Worm (Caenorhabditis elegans): ENCODE results near the gene ahsa-1.
"Not testable (repeated sequence)": the region's sequence is repeated elsewhere in the genome, so short reads cannot be mapped to it uniquely, and the experiment has no call there.

ahsa-1 gene

ce11 chrV:15060595-15060994, 24.6 kb downstream of the ahsa-1 start:
- TF ChIP-seq unc-62 (GFP tag; optimal IDR thresholded peaks at IDR 0.05), result no peak

DNA sequence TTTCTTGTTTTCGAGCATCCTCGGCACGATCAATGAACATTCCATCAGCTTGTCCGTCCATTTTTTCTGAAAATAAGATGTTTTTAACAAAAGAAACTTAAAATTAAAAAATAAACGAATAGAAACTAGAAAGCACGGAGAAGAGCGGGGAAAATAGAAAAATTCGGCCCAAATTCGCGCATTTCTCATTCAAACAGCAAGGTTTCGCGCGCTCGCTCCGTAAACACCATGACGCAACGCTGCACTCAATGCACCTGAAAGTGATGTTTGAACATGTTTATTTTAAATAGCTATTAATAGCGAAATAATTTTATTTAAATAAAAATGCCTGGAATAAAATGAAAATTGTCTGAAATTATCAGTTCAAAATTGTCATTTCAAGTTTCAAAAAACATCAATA, 25.7 kb downstream of the ahsa-1 start, which contains the start of the genes mcm-3 and C25D7.15:
Gene mcm-3, minus strand, starts transcription at position 66 of the 400 bp plus-strand sequence.
Gene C25D7.15, plus strand, starts transcription at position 275 of the 400 bp plus-strand sequence.
- no peak for TF ChIP-seq unc-62 (GFP tag; optimal IDR thresholded peaks at IDR 0.05)

DNA sequence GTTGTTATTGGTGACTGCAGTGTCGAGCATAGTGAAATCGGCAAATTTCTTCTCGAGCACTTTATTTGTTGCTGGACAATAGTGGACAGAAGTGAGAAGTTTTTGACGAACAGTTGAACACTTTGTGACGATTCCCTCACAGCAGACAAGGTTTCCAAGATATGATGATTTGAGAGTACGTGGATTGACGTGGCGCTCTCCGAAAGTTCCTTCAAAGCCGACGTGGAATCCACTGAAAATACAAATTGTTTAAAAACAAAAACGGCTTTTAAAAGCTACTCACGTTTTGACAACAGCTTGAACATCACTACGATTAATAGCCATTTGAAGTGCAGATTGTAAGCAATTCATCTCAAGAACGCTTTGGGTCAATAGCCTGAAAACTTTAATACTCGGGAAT, 26.2 kb downstream of the ahsa-1 start:
- no peak for TF ChIP-seq unc-62 (GFP tag; optimal IDR thresholded peaks at IDR 0.05)

ce11 chrV:15058423-15058822, 26.8 kb downstream of the ahsa-1 start:
- no peak for TF ChIP-seq unc-62 (GFP tag; optimal IDR thresholded peaks at IDR 0.05)

DNA sequence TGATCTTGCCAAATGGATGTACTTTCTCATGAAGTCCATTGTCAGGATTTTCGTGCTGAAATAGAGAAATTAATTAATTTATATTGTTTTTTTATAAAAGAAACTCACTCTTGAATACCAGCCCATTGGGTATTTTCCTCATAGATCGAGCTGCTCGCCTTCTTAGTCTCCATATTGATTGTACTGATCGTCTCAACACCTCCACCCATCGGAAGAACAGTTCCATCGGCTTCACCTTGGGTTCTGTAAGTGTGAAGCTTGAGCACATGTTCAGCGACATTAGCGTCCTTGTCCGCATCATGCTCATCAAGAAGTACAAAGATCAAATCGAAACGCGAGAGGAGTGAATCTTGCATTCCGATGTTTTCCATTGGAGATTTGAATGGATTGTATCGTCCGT, 27.5 kb downstream of the ahsa-1 start:
- no peak for TF ChIP-seq unc-62 (GFP tag; optimal IDR thresholded peaks at IDR 0.05)

DNA sequence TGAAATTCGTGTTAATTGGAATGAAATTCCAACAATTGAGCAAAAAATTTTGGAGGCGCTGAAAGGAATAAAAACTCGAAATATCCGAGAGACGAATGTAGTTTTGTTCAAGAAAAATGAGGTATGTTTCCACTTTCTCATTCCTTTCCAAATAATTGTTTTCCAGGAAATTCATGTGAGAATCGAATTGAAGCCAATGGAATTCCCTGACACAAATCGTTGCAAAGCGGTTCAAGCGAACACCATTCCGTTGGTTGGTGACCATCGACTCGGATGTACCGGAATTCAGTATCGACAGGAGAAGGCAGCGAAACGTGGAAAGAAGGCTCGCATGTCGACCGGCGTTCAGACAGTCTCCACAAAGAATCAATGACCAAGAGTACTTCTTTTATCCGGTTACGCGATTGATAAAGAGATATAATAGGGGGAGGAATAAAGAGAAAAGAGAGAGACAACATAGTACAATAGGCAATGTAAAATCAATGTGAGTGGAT, 28.8 kb downstream of the ahsa-1 start:
- no peak for TF ChIP-seq unc-62 (GFP tag; optimal IDR thresholded peaks at IDR 0.05)

- TF ChIP-seq unc-62 (GFP tag; optimal IDR thresholded peaks at IDR 0.05), result no peak
These were observed 29.3 kb downstream of the ahsa-1 start, which contains the start of gene C25D7.16 for ce11 chrV:15055873-15056272. Gene C25D7.16 (plus strand): TSS chrV:15056173.

DNA sequence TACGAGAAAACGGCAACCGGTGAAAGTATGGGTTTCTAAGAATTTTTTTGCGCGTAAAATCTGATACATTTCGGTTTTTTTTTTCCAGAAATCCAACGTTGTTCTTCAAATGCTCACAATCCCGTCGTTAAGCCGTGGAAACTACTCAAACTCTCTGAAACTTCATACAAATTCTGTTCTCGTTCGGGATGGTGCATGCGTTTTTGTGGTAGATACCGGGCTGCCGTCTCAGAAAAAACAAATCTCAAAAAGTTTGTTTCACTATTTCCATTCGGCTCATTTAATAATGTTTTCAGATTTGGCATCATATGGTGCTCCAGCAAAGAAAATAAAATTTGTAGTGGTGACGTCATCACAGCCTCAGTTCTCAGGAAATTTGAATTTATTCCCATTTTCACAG, 30.5 kb downstream of the ahsa-1 start:
- no peak for TF ChIP-seq unc-62 (GFP tag; optimal IDR thresholded peaks at IDR 0.05)

- no peak for TF ChIP-seq unc-62 (GFP tag; optimal IDR thresholded peaks at IDR 0.05)
These were observed 32.8 kb downstream of the ahsa-1 start, which contains the start of the genes fbxa-82 and C25D7.5 for ce11 chrV:15052368-15052767. Gene fbxa-82 (minus strand): TSS chrV:15052530. Gene C25D7.5 (plus strand): TSS chrV:15052650.

ce11 chrV:15051720-15052119, 33.5 kb downstream of the ahsa-1 start:
- TF ChIP-seq unc-62 (GFP tag; optimal IDR thresholded peaks at IDR 0.05), result no peak

ce11 chrV:15048107-15048506, 37.1 kb downstream of the ahsa-1 start, which contains the start of gene sdc-3:
Gene sdc-3 (minus strand): TSS chrV:15048207.
- no peak for TF ChIP-seq unc-62 (GFP tag; optimal IDR thresholded peaks at IDR 0.05)

ce11 chrV:15036769-15037168, 48.4 kb downstream of the ahsa-1 start, which contains the start of gene melo-3:
Gene melo-3 (minus strand): TSS chrV:15036869.
- not testable (repeated sequence) for TF ChIP-seq unc-62 (GFP tag; optimal IDR thresholded peaks at IDR 0.05)
